Worm (Caenorhabditis elegans) whole organism, L4 larva: ENCODE results near the gene srh-282.

Experiments used
- D1046.2 ChIP-seq: fragments of 200-800 bp; sonication (Bioruptor generic); IDR thresholded peaks from 2 replicates; pipeline ENCODE4 v1.3.6; 2022; ENCODE audit warnings: missing genetic modification characterization, missing compliant biosample characterization
- F44E2.7 ChIP-seq: fragments of 200-800 bp; sonication (Bioruptor generic); IDR thresholded peaks from 2 replicates; pipeline ENCODE4 v2.1.2; 2022; ENCODE audit warnings: missing genetic modification characterization, missing compliant biosample characterization
- R02D3.7 ChIP-seq: fragments of 150-350 bp; sonication (generic microtip); optimal IDR thresholded peaks from 3 replicates; lab custom pipeline; 2014; ENCODE audit warnings: missing biosample characterization, missing genetic modification characterization
- T26A8.4 ChIP-seq: fragments of 200-800 bp; sonication (Bioruptor generic); IDR thresholded peaks from 2 replicates; pipeline ENCODE4 v1.3.6; 2022; ENCODE audit warnings: missing genetic modification characterization, missing compliant biosample characterization
- Y105C5A.15 ChIP-seq: fragments of 200-800 bp; sonication (Bioruptor generic); IDR thresholded peaks from 2 replicates; pipeline ENCODE4 v1.3.6; 2022; ENCODE audit warnings: missing genetic modification characterization, missing compliant biosample characterization
- Y48G9A.11 ChIP-seq: fragments of 200-800 bp; sonication (Bioruptor generic); IDR thresholded peaks from 2 replicates; pipeline ENCODE4 v1.3.6; 2022; ENCODE audit warnings: missing genetic modification reagents, missing genetic modification characterization, missing compliant biosample characterization
- Y75B8A.6 ChIP-seq: fragments of 200-800 bp; sonication (Bioruptor generic); IDR thresholded peaks from 2 replicates; pipeline ENCODE4 v1.3.6; 2022; ENCODE audit warnings: missing genetic modification reagents, missing genetic modification characterization, missing compliant biosample characterization
- ZK546.5 ChIP-seq, 2 experiments: sonication (generic microtip); optimal IDR thresholded peaks; 2 replicates each; lab custom pipeline; 2017; ENCODE audit warnings: missing biosample characterization in 2 of 2, missing genetic modification characterization in 2 of 2
- aha-1 ChIP-seq: fragments of 150-350 bp; peaks from one replicate; lab custom pipeline; 2014; ENCODE audit warnings: missing biosample characterization, missing genetic modification characterization
- aly-2 ChIP-seq: sonication (generic microtip); optimal IDR thresholded peaks from 2 replicates; lab custom pipeline; 2018; ENCODE audit warnings: missing biosample characterization, missing genetic modification characterization
- ama-1 ChIP-seq: fragments of 150-350 bp; optimal IDR thresholded peaks from 2 replicates; lab custom pipeline; 2014; ENCODE audit warnings: inconsistent platforms, mixed read lengths
- arid-1 ChIP-seq: fragments of 200-800 bp; sonication (Bioruptor generic); conservative IDR thresholded peaks from 2 replicates; pipeline ENCODE4 v1.3.6; 2022; ENCODE audit warnings: missing genetic modification reagents, missing genetic modification characterization, missing compliant biosample characterization
- attf-4 ChIP-seq: sonication (generic microtip); optimal IDR thresholded peaks from 3 replicates; lab custom pipeline; 2017; ENCODE audit warnings: missing biosample characterization, missing genetic modification characterization
- ceh-20 ChIP-seq: fragments of 200-800 bp; sonication (Bioruptor generic); IDR thresholded peaks from 2 replicates; pipeline ENCODE4 v1.3.6; 2022; ENCODE audit warnings: missing genetic modification reagents, missing genetic modification characterization, missing compliant biosample characterization
- ceh-28 ChIP-seq: fragments of 150-350 bp; optimal IDR thresholded peaks from 2 replicates; lab custom pipeline; 2014; ENCODE audit warnings: missing biosample characterization, missing genetic modification reagents, missing genetic modification characterization
- ceh-32 ChIP-seq: sonication (generic microtip); optimal IDR thresholded peaks from 2 replicates; lab custom pipeline; 2016; ENCODE audit warnings: mild to moderate bottlenecking, missing genetic modification characterization, missing compliant biosample characterization; ENCODE audit not compliant: poor library complexity
- daf-19 ChIP-seq: fragments of 200-800 bp; sonication (Bioruptor generic); conservative IDR thresholded peaks from 2 replicates; pipeline ENCODE4 v1.3.6; 2022; ENCODE audit warnings: missing genetic modification characterization, missing compliant biosample characterization
- daf-8 ChIP-seq: fragments of 200-800 bp; sonication (Bioruptor generic); IDR thresholded peaks from 2 replicates; pipeline ENCODE4 v1.3.6; 2022; ENCODE audit warnings: missing genetic modification characterization, missing compliant biosample characterization
- dmd-6 ChIP-seq: fragments of 200-800 bp; sonication (Bioruptor generic); IDR thresholded peaks from 2 replicates; pipeline ENCODE4 v1.3.6; 2022; ENCODE audit warnings: missing genetic modification reagents, missing genetic modification characterization, missing compliant biosample characterization
- dmd-9 ChIP-seq: fragments of 200-800 bp; sonication (Bioruptor generic); IDR thresholded peaks from 2 replicates; pipeline ENCODE4 v1.3.6; 2022; ENCODE audit warnings: missing genetic modification reagents, missing genetic modification characterization, missing compliant biosample characterization
- dpl-1 ChIP-seq: fragments of 150-350 bp; optimal IDR thresholded peaks from 2 replicates; lab custom pipeline; 2014; ENCODE audit warnings: missing biosample characterization, missing genetic modification reagents, missing genetic modification characterization
- fkh-10 ChIP-seq: fragments of 150-350 bp; optimal IDR thresholded peaks from 2 replicates; lab custom pipeline; 2014; ENCODE audit warnings: missing biosample characterization, missing genetic modification reagents, missing genetic modification characterization
- fos-1 ChIP-seq: fragments of 150-350 bp; optimal IDR thresholded peaks from 2 replicates; lab custom pipeline; 2014; ENCODE audit warnings: missing biosample characterization, missing genetic modification characterization
- gei-8 ChIP-seq: fragments of 200-800 bp; sonication (Bioruptor generic); optimal IDR thresholded peaks from 2 replicates; lab custom pipeline; 2018; ENCODE audit warnings: mild to moderate bottlenecking, missing genetic modification characterization, missing compliant biosample characterization
- hlh-11 ChIP-seq: fragments of 200-800 bp; sonication (Bioruptor generic); optimal IDR thresholded peaks from 2 replicates; lab custom pipeline; 2018; ENCODE audit warnings: mild to moderate bottlenecking, missing genetic modification characterization, missing compliant biosample characterization
- hlh-30 ChIP-seq: sonication (generic microtip); optimal IDR thresholded peaks from 2 replicates; lab custom pipeline; 2017; ENCODE audit warnings: antibody characterized with exemption, mild to moderate bottlenecking, missing genetic modification characterization, missing compliant biosample characterization; ENCODE audit not compliant: insufficient read depth
- hmg-1.1 ChIP-seq: fragments of 200-800 bp; sonication (Bioruptor generic); IDR thresholded peaks from 2 replicates; pipeline ENCODE4 v1.3.6; 2022; ENCODE audit warnings: missing genetic modification reagents, missing genetic modification characterization, missing compliant biosample characterization
- jun-1 ChIP-seq: fragments of 150-350 bp; optimal IDR thresholded peaks from 2 replicates; lab custom pipeline; 2014; ENCODE audit warnings: missing biosample characterization, missing genetic modification reagents, missing genetic modification characterization
- lin-13 ChIP-seq: fragments of 150-350 bp; optimal IDR thresholded peaks from 2 replicates; lab custom pipeline; 2014; ENCODE audit warnings: missing biosample characterization, missing genetic modification reagents, missing genetic modification characterization
- lin-29 ChIP-seq: fragments of 200-800 bp; sonication (Bioruptor generic); IDR thresholded peaks from 2 replicates; pipeline ENCODE4 v1.3.6; 2022; ENCODE audit warnings: missing genetic modification reagents, missing genetic modification characterization, missing compliant biosample characterization
- lsy-2 ChIP-seq, 2 experiments: fragments of 150-350 bp in 1 of 2; sonication (generic microtip) in 1 of 2; optimal IDR thresholded peaks; 2 replicates each; lab custom pipeline; 2014 to 2017; ENCODE audit warnings: missing biosample characterization in 2 of 2, missing genetic modification characterization in 2 of 2
- madf-5 ChIP-seq, 2 experiments: fragments of 200-800 bp; sonication (Bioruptor generic); IDR thresholded peaks; 2 replicates each; pipeline ENCODE4 v1.3.6; 2022; ENCODE audit warnings: missing compliant biosample characterization in 2 of 2, missing genetic modification characterization in 2 of 2
- madf-9 ChIP-seq: fragments of 200-800 bp; sonication (Bioruptor generic); conservative IDR thresholded peaks from 2 replicates; pipeline ENCODE4 v1.3.6; 2022; ENCODE audit warnings: missing genetic modification reagents, missing genetic modification characterization, missing compliant biosample characterization
- mdl-1 ChIP-seq, 2 experiments: fragments of 150-350 bp in 1 of 2; sonication (generic microtip) in 1 of 2; optimal IDR thresholded peaks; 2 replicates each; lab custom pipeline; 2014 to 2017; ENCODE audit warnings: missing biosample characterization in 2 of 2, missing genetic modification characterization in 2 of 2
- mdt-29 ChIP-seq: fragments of 200-800 bp; sonication (Bioruptor generic); IDR thresholded peaks from 2 replicates; pipeline ENCODE4 v1.3.6; 2022; ENCODE audit warnings: missing genetic modification reagents, missing genetic modification characterization, missing compliant biosample characterization
- nhr-41 ChIP-seq: fragments of 200-800 bp; sonication (Bioruptor generic); IDR thresholded peaks from 2 replicates; pipeline ENCODE4 v1.3.6; 2022; ENCODE audit warnings: missing genetic modification reagents, missing genetic modification characterization, missing compliant biosample characterization
- nhr-42 ChIP-seq: fragments of 200-800 bp; sonication (Bioruptor generic); IDR thresholded peaks from 2 replicates; pipeline ENCODE4 v1.3.6; 2022; ENCODE audit warnings: missing genetic modification characterization, missing compliant biosample characterization
- nhr-6 ChIP-seq: fragments of 150-350 bp; optimal IDR thresholded peaks from 2 replicates; lab custom pipeline; 2014; ENCODE audit warnings: missing biosample characterization, missing genetic modification characterization
- nhr-77 ChIP-seq: fragments of 150-350 bp; optimal IDR thresholded peaks from 2 replicates; lab custom pipeline; 2014; ENCODE audit warnings: missing biosample characterization, missing genetic modification characterization
- php-3 ChIP-seq: fragments of 200-800 bp; sonication (Bioruptor generic); IDR thresholded peaks from 2 replicates; pipeline ENCODE4 v1.3.6; 2022; ENCODE audit warnings: missing genetic modification reagents, missing genetic modification characterization, missing compliant biosample characterization
- rbr-2 ChIP-seq: sonication (generic microtip); optimal IDR thresholded peaks from 2 replicates; lab custom pipeline; 2016; ENCODE audit warnings: missing genotype, missing genetic modification characterization, missing compliant biosample characterization
- saeg-2 ChIP-seq: fragments of 200-800 bp; sonication (Bioruptor generic); IDR thresholded peaks from 2 replicates; pipeline ENCODE4 v1.3.6; 2022; ENCODE audit warnings: missing genetic modification reagents, missing genetic modification characterization, missing compliant biosample characterization
- sdz-12 ChIP-seq: fragments of 200-800 bp; sonication (Bioruptor generic); optimal IDR thresholded peaks from 2 replicates; lab custom pipeline; 2018; ENCODE audit warnings: mild to moderate bottlenecking, missing genetic modification characterization, missing compliant biosample characterization
- skn-1 ChIP-seq: fragments of 150-350 bp; optimal IDR thresholded peaks from 2 replicates; lab custom pipeline; 2014; ENCODE audit warnings: missing biosample characterization, missing genetic modification characterization
- spr-3 ChIP-seq: fragments of 200-800 bp; sonication (Bioruptor generic); optimal IDR thresholded peaks from 2 replicates; lab custom pipeline; 2018; ENCODE audit warnings: mild to moderate bottlenecking, missing genetic modification characterization, missing compliant biosample characterization
- tra-1 ChIP-seq: fragments of 200-800 bp; sonication (Bioruptor generic); IDR thresholded peaks from 2 replicates; pipeline ENCODE4 v1.3.6; 2022; ENCODE audit warnings: missing genetic modification reagents, missing genetic modification characterization, missing compliant biosample characterization
- zfp-2 ChIP-seq: sonication (generic microtip); optimal IDR thresholded peaks from 2 replicates; lab custom pipeline; 2016; ENCODE audit warnings: mild to moderate bottlenecking, missing genetic modification characterization, missing compliant biosample characterization
- zfp-3 ChIP-seq: fragments of 200-800 bp; sonication (Bioruptor generic); conservative IDR thresholded peaks from 2 replicates; pipeline ENCODE4 v1.3.6; 2022; ENCODE audit warnings: missing genetic modification reagents, missing genetic modification characterization, missing compliant biosample characterization
- zip-11 ChIP-seq: fragments of 200-800 bp; sonication (Bioruptor generic); IDR thresholded peaks from 2 replicates; pipeline ENCODE4 v1.3.6; 2022; ENCODE audit warnings: missing genetic modification characterization, missing compliant biosample characterization
- ztf-7 ChIP-seq: fragments of 150-350 bp; optimal IDR thresholded peaks from 2 replicates; lab custom pipeline; 2014; ENCODE audit warnings: missing biosample characterization, missing genetic modification characterization

srh-282 gene

DNA sequence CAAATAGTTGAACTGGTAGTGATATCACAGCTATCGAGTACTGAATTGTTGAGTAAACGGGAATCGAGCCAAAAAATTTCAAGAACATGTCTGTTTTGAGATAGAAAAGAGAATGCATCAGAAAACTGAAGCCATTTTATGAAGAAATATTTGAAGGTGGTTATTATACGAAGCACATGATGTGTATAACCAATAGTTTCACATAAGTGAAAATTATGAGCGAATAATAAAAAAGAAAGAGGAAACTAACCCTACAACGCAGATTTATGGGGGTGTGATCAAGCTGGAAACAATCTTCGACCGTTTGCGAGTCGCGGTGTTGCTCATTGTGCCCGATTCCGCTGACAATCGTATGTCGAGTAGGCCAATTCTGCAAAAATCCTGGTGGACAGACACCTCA is at the start of gene srh-282:
srh-282 (minus strand) TSS at position 101 of the 400 bp plus-strand sequence.
- no peak for TF ChIP-seq arid-1
- TF ChIP-seq lsy-2 (tag; optimal IDR thresholded peaks at IDR 0.05; lab: Kevin White, UChicago), result no peak
- no peak for TF ChIP-seq aly-2 (tag; lab: Kevin White, UChicago)
- TF ChIP-seq dpl-1 (GFP tag; lab: Kevin White, UChicago), result no peak
- no peak for TF ChIP-seq hlh-30 (tag; lab: Kevin White, UChicago)
- TF ChIP-seq D1046.2, result no peak
- TF ChIP-seq daf-8, result no peak
- no peak for TF ChIP-seq saeg-2 (GFP tag; lab: Robert Waterston, UW)
- no peak for TF ChIP-seq rbr-2 (tag; lab: Kevin White, UChicago)
- TF ChIP-seq jun-1 (tag; lab: Kevin White, UChicago), result no peak
- no peak for TF ChIP-seq sdz-12 (GFP tag; lab: Kevin White, UChicago)
- TF ChIP-seq aha-1, result no peak
- no peak for TF ChIP-seq ZK546.5 (tag; optimal IDR thresholded peaks at IDR 0.05; lab: Kevin White, UChicago)
- TF ChIP-seq nhr-42 (GFP tag; lab: Robert Waterston, UW), result no peak
- TF ChIP-seq php-3 (GFP tag; lab: Robert Waterston, UW), result no peak
- TF ChIP-seq, all 104 proteins: peak for 0

ce11 chrIV:322497-322896 is 49.3 kb upstream of the srh-282 start, which contains the start of gene grl-26:
Gene grl-26 (minus strand): TSS chrIV:322814.
- TF ChIP-seq nhr-77 (tag; lab: Kevin White, UChicago) (peak; percentile 55), dmd-6 (GFP tag; lab: Robert Waterston, UW) (peak; percentile 52), nhr-42 (GFP tag; lab: Robert Waterston, UW) (peak; percentile 60; the same call in 1 of the 2 replicates), D1046.2 (peak; percentile 89; the same call in 1 of the 2 replicates), hlh-30 (tag; lab: Kevin White, UChicago) (peak; percentile 88), ceh-28 (tag; lab: Kevin White, UChicago) (no peak), Y75B8A.6 (GFP tag; lab: Robert Waterston, UW) (peak; percentile 86; the same call in 1 of the 2 replicates), fos-1 (tag; lab: Kevin White, UChicago) (no peak), hlh-11 (tag; lab: Kevin White, UChicago) (peak; percentile 62), ztf-7 (tag; lab: Kevin White, UChicago) (peak; percentile 47), F44E2.7 (GFP tag; lab: Robert Waterston, UW) (peak; percentile 65; the same call in 1 of the 2 replicates), Y48G9A.11 (peak; percentile 82), daf-19 (GFP tag; lab: Robert Waterston, UW) (no peak), lin-13 (no peak), hmg-1.1 (peak; percentile 84), madf-9 (GFP tag; lab: Robert Waterston, UW) (peak; percentile 74), R02D3.7 (tag; lab: Kevin White, UChicago) (no peak), daf-8 (no peak), ama-1 (lab: Kevin White, UChicago) (no peak), nhr-41 (GFP tag; lab: Robert Waterston, UW) (peak; percentile 34; the same call in 1 of the 2 replicates), dmd-9 (GFP tag; lab: Robert Waterston, UW) (0 out of 2 replicates have a peak, but pooled peaks have one; percentile 58), lin-29 (GFP tag; lab: Robert Waterston, UW) (no peak), skn-1 (tag; lab: Kevin White, UChicago) (no peak), gei-8 (GFP tag; lab: Kevin White, UChicago) (peak; percentile 66), attf-4 (no peak), Y105C5A.15 (GFP tag; lab: Robert Waterston, UW) (0 out of 2 replicates have a peak, but pooled peaks have one; percentile 51), spr-3 (GFP tag; lab: Kevin White, UChicago) (peak; percentile 72), aha-1 (peak; percentile 92), mdl-1 (tag; optimal IDR thresholded peaks at IDR 0.05; lab: Kevin White, UChicago) (peak in 1 of 2 experiments; percentile 75), mdt-29 (GFP tag; lab: Robert Waterston, UW) (peak; percentile 55; the same call in 1 of the 2 replicates), ceh-32 (tag; lab: Kevin White, UChicago) (no peak), zip-11 (GFP tag; lab: Robert Waterston, UW) (0 out of 2 replicates have a peak, but pooled peaks have one; percentile 28), T26A8.4 (peak; percentile 81), zfp-3 (GFP tag; lab: Robert Waterston, UW) (peak; percentile 62; the same call in 1 of the 2 replicates), zfp-2 (tag; lab: Kevin White, UChicago) (no peak), ceh-20 (GFP tag; lab: Robert Waterston, UW) (peak; percentile 55), madf-5 (GFP tag; IDR thresholded peaks at IDR 0.05; lab: Robert Waterston, UW) (peak; percentile 65 to 94; a peak in 2 of 4 replicates), fkh-10 (GFP tag; lab: Kevin White, UChicago) (no peak), nhr-6 (tag; lab: Kevin White, UChicago) (no peak), tra-1 (GFP tag; lab: Robert Waterston, UW) (peak; percentile 75)
